Worm (Caenorhabditis elegans) whole organism, midembryonic: ENCODE data around the gene alh-12.

ENCODE experiments used
- cog-1 ChIP-seq: sonication (generic microtip); optimal IDR thresholded peaks from 2 replicates; lab custom pipeline; 2016; ENCODE audit warnings: missing genetic modification characterization, missing compliant biosample characterization
- flt-1 ChIP-seq: fragments of 200-800 bp; sonication (Bioruptor generic); IDR thresholded peaks from 2 replicates; pipeline ENCODE4 v1.3.6; 2022; ENCODE audit warnings: missing genetic modification characterization, missing compliant biosample characterization
- med-1 ChIP-seq: sonication (generic microtip); optimal IDR thresholded peaks from 2 replicates; lab custom pipeline; 2017; ENCODE audit warnings: missing genetic modification characterization, mild to moderate bottlenecking, missing compliant biosample characterization, antibody characterized with exemption, missing genetic modification reagents; ENCODE audit not compliant: insufficient read depth
- ref-1 ChIP-seq: fragments of 200-800 bp; sonication (Bioruptor generic); conservative IDR thresholded peaks from 2 replicates; pipeline ENCODE4 v1.3.6; 2022; ENCODE audit warnings: missing genetic modification reagents, missing genetic modification characterization, missing compliant biosample characterization
- tab-1 ChIP-seq: fragments of 200-800 bp; sonication (Bioruptor generic); IDR thresholded peaks from 2 replicates; pipeline ENCODE4 v1.3.6; 2022; ENCODE audit warnings: missing genetic modification characterization, missing compliant biosample characterization
- ztf-23 ChIP-seq: fragments of 200-800 bp; sonication (Bioruptor generic); IDR thresholded peaks from 2 replicates; pipeline ENCODE4 v1.3.6; 2022; ENCODE audit warnings: missing genetic modification reagents, missing genetic modification characterization, missing compliant biosample characterization
- ztf-29 ChIP-seq: fragments of 200-800 bp; sonication (Bioruptor generic); IDR thresholded peaks from 2 replicates; pipeline ENCODE4 v1.3.6; 2022; ENCODE audit warnings: missing genetic modification reagents, missing genetic modification characterization, missing compliant biosample characterization

ce11 chrIII:7495616-7496146 lies 41.8 kb downstream of the alh-12 start:
- TF ChIP-seq tab-1 (GFP tag; lab: Robert Waterston, UW) (no peak), flt-1 (no peak), cog-1 (tag; lab: Kevin White, UChicago) (no peak), med-1 (GFP tag; lab: Kevin White, UChicago) (no peak), ref-1 (no peak), ztf-23 (GFP tag; lab: Robert Waterston, UW) (no peak), ztf-29 (GFP tag; lab: Robert Waterston, UW) (no peak)
